Worm (Caenorhabditis elegans) whole organism, L2 larva: ENCODE measurements around the gene srr-9.

Experiments used
- C34F6.9 ChIP-seq: fragments of 150-350 bp; optimal IDR thresholded peaks from 2 replicates; lab custom pipeline; 2014; ENCODE audit warnings: missing biosample characterization, missing genetic modification characterization
- F13H6.1 ChIP-seq: sonication (generic microtip); optimal IDR thresholded peaks from 2 replicates; lab custom pipeline; 2016; ENCODE audit warnings: missing genetic modification characterization, missing compliant biosample characterization
- Y55F3AM.14 ChIP-seq: fragments of 200-800 bp; sonication (Bioruptor generic); optimal IDR thresholded peaks from 2 replicates; lab custom pipeline; 2018; ENCODE audit warnings: mild to moderate bottlenecking, missing genetic modification characterization, missing compliant biosample characterization
- ZK546.5 ChIP-seq: sonication (generic microtip); optimal IDR thresholded peaks from 2 replicates; lab custom pipeline; 2017; ENCODE audit warnings: missing biosample characterization, missing genetic modification characterization
- alr-1 ChIP-seq: fragments of 150-350 bp; optimal IDR thresholded peaks from 2 replicates; lab custom pipeline; 2014; ENCODE audit warnings: missing biosample characterization, missing genetic modification characterization
- aly-2 ChIP-seq: fragments of 150-350 bp; optimal IDR thresholded peaks from 2 replicates; lab custom pipeline; 2014; ENCODE audit warnings: missing biosample characterization, missing genetic modification characterization
- ama-1 ChIP-seq: fragments of 150-350 bp; optimal IDR thresholded peaks from 2 replicates; lab custom pipeline; 2018; ENCODE audit warnings: inconsistent platforms
- ceh-16 ChIP-seq: fragments of 150-350 bp; optimal IDR thresholded peaks from 2 replicates; lab custom pipeline; 2014; ENCODE audit warnings: missing biosample characterization, missing genetic modification characterization
- crh-2 ChIP-seq: sonication (generic microtip); optimal IDR thresholded peaks from 2 replicates; lab custom pipeline; 2017; ENCODE audit warnings: missing biosample characterization, missing genetic modification characterization
- egl-27 ChIP-seq: sonication (generic microtip); optimal IDR thresholded peaks from 3 replicates; lab custom pipeline; 2017; ENCODE audit warnings: missing biosample characterization, missing genetic modification reagents, missing genetic modification characterization
- elt-1 ChIP-seq: fragments of 150-350 bp; optimal IDR thresholded peaks from 2 replicates; lab custom pipeline; 2014; ENCODE audit warnings: missing biosample characterization, missing genetic modification characterization
- elt-3 ChIP-seq: sonication (generic microtip); optimal IDR thresholded peaks from 2 replicates; lab custom pipeline; 2017; ENCODE audit warnings: missing biosample characterization, missing genetic modification characterization
- fos-1 ChIP-seq: fragments of 150-350 bp; optimal IDR thresholded peaks from 2 replicates; lab custom pipeline; 2014; ENCODE audit warnings: missing biosample characterization, missing genetic modification characterization
- lin-13 ChIP-seq: fragments of 150-350 bp; optimal IDR thresholded peaks from 2 replicates; lab custom pipeline; 2014; ENCODE audit warnings: missing biosample characterization, missing genetic modification reagents, missing genetic modification characterization
- lin-39 ChIP-seq: fragments of 150-350 bp; optimal IDR thresholded peaks from 2 replicates; lab custom pipeline; 2014; ENCODE audit warnings: missing biosample characterization, missing genetic modification reagents, missing genetic modification characterization
- lsy-2 ChIP-seq, 2 experiments: fragments of 150-350 bp in 1 of 2; sonication (generic microtip) in 1 of 2; optimal IDR thresholded peaks; 2 replicates each; lab custom pipeline; 2014 to 2017; ENCODE audit warnings: missing biosample characterization in 2 of 2, missing genetic modification characterization in 2 of 2
- mab-5 ChIP-seq: fragments of 150-350 bp; optimal IDR thresholded peaks from 2 replicates; lab custom pipeline; 2014; ENCODE audit warnings: missing biosample characterization, missing genetic modification characterization
- nhr-11 ChIP-seq: fragments of 150-350 bp; optimal IDR thresholded peaks from 2 replicates; lab custom pipeline; 2014; ENCODE audit warnings: missing biosample characterization, missing genetic modification characterization
- nhr-12 ChIP-seq: fragments of 150-350 bp; optimal IDR thresholded peaks from 2 replicates; lab custom pipeline; 2014; ENCODE audit warnings: missing biosample characterization, missing genetic modification characterization
- nhr-129 ChIP-seq: fragments of 150-350 bp; optimal IDR thresholded peaks from 2 replicates; lab custom pipeline; 2014; ENCODE audit warnings: missing biosample characterization, missing genetic modification characterization
- nhr-21 ChIP-seq: fragments of 150-350 bp; optimal IDR thresholded peaks from 2 replicates; lab custom pipeline; 2014; ENCODE audit warnings: missing biosample characterization, missing genetic modification characterization
- nhr-23 ChIP-seq: fragments of 150-350 bp; optimal IDR thresholded peaks from 2 replicates; lab custom pipeline; 2014; ENCODE audit warnings: missing biosample characterization, missing genetic modification reagents, missing genetic modification characterization
- nhr-237 ChIP-seq: fragments of 150-350 bp; optimal IDR thresholded peaks from 2 replicates; lab custom pipeline; 2014; ENCODE audit warnings: missing biosample characterization, missing genetic modification characterization
- nhr-25 ChIP-seq: fragments of 150-350 bp; sonication (generic microtip); optimal IDR thresholded peaks from 3 replicates; lab custom pipeline; 2014; ENCODE audit warnings: missing biosample characterization, missing genetic modification characterization
- nhr-6 ChIP-seq: fragments of 150-350 bp; optimal IDR thresholded peaks from 2 replicates; lab custom pipeline; 2014; ENCODE audit warnings: missing biosample characterization, missing genetic modification characterization
- sem-4 ChIP-seq: fragments of 150-350 bp; optimal IDR thresholded peaks from 2 replicates; lab custom pipeline; 2014; ENCODE audit warnings: missing biosample characterization, missing genetic modification reagents, missing genetic modification characterization
- sma-3 ChIP-seq: sonication (generic microtip); optimal IDR thresholded peaks from 2 replicates; lab custom pipeline; 2016; ENCODE audit warnings: missing genetic modification reagents, missing genetic modification characterization, missing compliant biosample characterization
- sma-9 ChIP-seq, 2 experiments: fragments of 150-350 bp in 1 of 2; sonication (generic microtip) in 1 of 2; optimal IDR thresholded peaks; 2 replicates each; lab custom pipeline; 2014 to 2016; ENCODE audit warnings: missing genetic modification characterization in 2 of 2, mild to moderate bottlenecking in 1 of 2, missing biosample characterization in 1 of 2, missing compliant biosample characterization in 1 of 2, missing genetic modification reagents in 1 of 2, moderate library complexity in 1 of 2
- snpc-4 ChIP-seq: fragments of 150-350 bp; optimal IDR thresholded peaks from 2 replicates; lab custom pipeline; 2014; ENCODE audit warnings: missing biosample characterization, missing genetic modification characterization
- unc-55 ChIP-seq: fragments of 150-350 bp; sonication (generic microtip); optimal IDR thresholded peaks from 3 replicates; lab custom pipeline; 2014; ENCODE audit warnings: missing biosample characterization, missing genetic modification reagents, missing genetic modification characterization
- unc-62 ChIP-seq: fragments of 150-350 bp; optimal IDR thresholded peaks from 2 replicates; lab custom pipeline; 2014; ENCODE audit warnings: missing biosample characterization, missing genetic modification reagents, missing genetic modification characterization
- zag-1 ChIP-seq: fragments of 150-350 bp; optimal IDR thresholded peaks from 2 replicates; lab custom pipeline; 2014; ENCODE audit warnings: missing biosample characterization, missing genetic modification characterization
- ztf-1 ChIP-seq: fragments of 200-800 bp; sonication (Bioruptor generic); conservative IDR thresholded peaks from 2 replicates; pipeline ENCODE4 v1.3.6; 2022; ENCODE audit warnings: missing genetic modification characterization, missing compliant biosample characterization
- ztf-11 ChIP-seq: sonication (generic microtip); optimal IDR thresholded peaks from 2 replicates; lab custom pipeline; 2017; ENCODE audit warnings: missing biosample characterization, missing genetic modification characterization
- ztf-4 ChIP-seq: fragments of 150-350 bp; optimal IDR thresholded peaks from 2 replicates; lab custom pipeline; 2014; ENCODE audit warnings: missing biosample characterization, missing genetic modification characterization

The srr-9 gene

DNA sequence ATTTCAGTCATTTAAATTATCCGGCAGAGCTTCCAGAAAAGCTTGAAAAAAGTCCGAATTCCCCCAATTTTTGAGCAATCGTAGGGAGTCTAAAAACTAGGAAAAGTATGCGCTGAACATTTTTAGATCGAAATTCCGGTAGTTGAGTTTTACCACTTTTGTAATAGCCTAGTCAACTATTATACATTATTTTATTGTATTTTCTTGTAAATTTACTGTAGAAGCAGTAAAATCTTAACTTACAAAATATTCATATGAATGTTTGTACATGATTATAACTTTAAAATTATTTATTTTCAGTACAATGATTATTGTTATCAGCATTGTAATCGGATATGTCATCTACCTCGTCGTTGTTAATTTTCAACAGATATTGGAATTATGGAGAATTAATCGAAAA is 43.7 kb downstream of the srr-9 start, which contains the start of gene cyp-32A1:
TSS of gene cyp-32A1 (plus strand) at position 301 of the 400 bp plus-strand sequence.
- TF ChIP-seq mab-5 (tag; lab: Kevin White, UChicago) (no peak), F13H6.1 (no peak), lin-13 (GFP tag; lab: Kevin White, UChicago) (no peak), ama-1 (lab: Kevin White, UChicago) (no peak), nhr-129 (tag; lab: Kevin White, UChicago) (no peak), elt-1 (tag; lab: Kevin White, UChicago) (no peak), fos-1 (no peak), Y55F3AM.14 (no peak), egl-27 (no peak), sem-4 (tag; lab: Kevin White, UChicago) (no peak), nhr-21 (tag; lab: Kevin White, UChicago) (no peak), ztf-4 (tag; lab: Kevin White, UChicago) (no peak), aly-2 (tag; lab: Kevin White, UChicago) (no peak), zag-1 (tag; lab: Kevin White, UChicago) (no peak), ZK546.5 (no peak)
- TF ChIP-seq, all 48 proteins: peak for 0

DNA sequence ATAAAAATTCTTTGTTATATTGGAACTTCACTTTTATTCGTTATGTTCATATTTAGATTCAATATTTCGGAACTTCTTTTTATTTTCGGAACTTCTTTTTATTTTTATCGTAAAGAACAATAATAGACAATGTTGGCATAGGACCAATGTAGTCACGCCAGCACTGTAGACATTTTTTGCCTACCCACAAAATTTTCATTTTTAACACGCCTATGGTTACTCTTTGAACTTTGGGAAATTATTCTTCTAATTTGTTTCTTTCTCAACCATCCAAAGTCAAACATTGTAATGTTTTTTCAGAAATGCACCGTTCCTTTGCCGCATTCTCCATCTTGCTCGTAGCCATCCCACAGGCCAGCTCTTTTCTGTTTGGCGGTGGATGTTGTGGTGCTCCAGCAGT is 47.3 kb downstream of the srr-9 start, which contains the start of gene C26F1.1:
TSS of gene C26F1.1 (plus strand) at position 301 of the 400 bp plus-strand sequence.
- TF ChIP-seq nhr-23 (tag; lab: Kevin White, UChicago) (no peak), nhr-11 (tag; lab: Kevin White, UChicago) (no peak), Y55F3AM.14 (no peak), alr-1 (tag; lab: Kevin White, UChicago) (no peak), snpc-4 (no peak), nhr-12 (no peak), nhr-25 (no peak), aly-2 (tag; lab: Kevin White, UChicago) (no peak), unc-55 (GFP tag; lab: Kevin White, UChicago) (no peak), nhr-6 (no peak), sma-3 (GFP tag; lab: Kevin White, UChicago) (no peak), ZK546.5 (no peak), ceh-16 (tag; lab: Kevin White, UChicago) (no peak)

DNA sequence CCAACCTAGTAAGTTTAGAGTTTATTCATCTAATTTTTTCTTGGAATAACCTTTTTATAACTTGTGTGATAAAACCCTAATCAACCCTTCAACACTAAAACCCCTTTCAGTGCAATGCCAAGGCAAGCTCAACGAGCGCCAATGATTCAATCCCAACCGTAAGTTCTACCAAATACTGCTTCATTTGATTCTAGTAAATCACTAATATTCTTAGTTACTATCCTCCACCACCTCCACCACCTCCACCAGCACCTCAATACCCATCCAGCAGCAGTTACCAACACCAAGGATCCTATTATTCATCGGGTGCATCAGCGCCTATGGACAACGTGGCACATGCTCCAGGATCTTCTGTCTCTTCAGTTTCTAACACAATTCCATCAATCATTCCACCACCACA is 48.1 kb downstream of the srr-9 start:
- TF ChIP-seq C34F6.9, result no peak
- TF ChIP-seq sma-9 (GFP tag; optimal IDR thresholded peaks at IDR 0.05; lab: Kevin White, UChicago), result no peak
- no peak for TF ChIP-seq sma-9 (tag; optimal IDR thresholded peaks at IDR 0.05; lab: Kevin White, UChicago)
- TF ChIP-seq alr-1 (tag; lab: Kevin White, UChicago), result no peak
- TF ChIP-seq elt-3 (tag; lab: Kevin White, UChicago), result no peak
- no peak for TF ChIP-seq F13H6.1
- no peak for TF ChIP-seq sem-4 (tag; lab: Kevin White, UChicago)
- no peak for TF ChIP-seq nhr-23 (tag; lab: Kevin White, UChicago)
- TF ChIP-seq mab-5 (tag; lab: Kevin White, UChicago), result no peak
- no peak for TF ChIP-seq egl-27
- no peak for TF ChIP-seq ztf-1 (GFP tag; lab: Robert Waterston, UW)
- TF ChIP-seq aly-2 (tag; lab: Kevin White, UChicago), result no peak
- no peak for TF ChIP-seq nhr-6
- TF ChIP-seq lsy-2 (tag; optimal IDR thresholded peaks at IDR 0.05; lab: Kevin White, UChicago), result no peak
- TF ChIP-seq unc-62 (GFP tag; lab: Kevin White, UChicago), result no peak
- TF ChIP-seq ztf-11 (tag; lab: Kevin White, UChicago), result no peak

DNA sequence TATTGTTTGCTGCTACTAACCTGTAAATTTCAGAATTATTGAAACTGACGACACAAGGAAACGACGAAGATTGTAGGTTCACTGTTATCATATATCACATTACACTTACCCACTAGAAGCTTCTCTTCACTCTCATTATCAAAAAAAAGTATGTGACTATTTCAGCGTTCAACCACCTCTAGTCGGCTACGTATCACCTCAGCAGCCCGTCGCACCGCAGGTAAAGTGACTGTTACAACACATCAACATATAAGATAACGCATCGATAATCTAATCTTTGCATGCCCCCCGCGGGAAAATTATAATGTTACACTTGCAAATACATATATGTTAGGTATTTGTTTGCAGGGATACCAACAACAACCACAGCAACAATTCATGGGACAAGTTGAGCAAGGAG is 48.8 kb downstream of the srr-9 start:
- peak; percentile 82 for TF ChIP-seq fos-1
- TF ChIP-seq elt-3 (tag; lab: Kevin White, UChicago), result no peak
- no peak for TF ChIP-seq crh-2 (tag; lab: Kevin White, UChicago)
- TF ChIP-seq ZK546.5, result no peak
- peak; percentile 4 for TF ChIP-seq sma-9 (GFP tag; optimal IDR thresholded peaks at IDR 0.05; lab: Kevin White, UChicago)
- TF ChIP-seq sma-9 (tag; optimal IDR thresholded peaks at IDR 0.05; lab: Kevin White, UChicago), result no peak
- TF ChIP-seq nhr-237 (tag; lab: Kevin White, UChicago), result no peak
- no peak for TF ChIP-seq nhr-12
- TF ChIP-seq lin-39, result no peak
